Worm (Caenorhabditis elegans) whole organism, young adult: ENCODE measurements around the gene C44C10.12.

ENCODE experiments used
- B0019.2 ChIP-seq: fragments of 200-800 bp; sonication (Bioruptor generic); conservative IDR thresholded peaks from 2 replicates; pipeline ENCODE4 v1.3.6; 2022; ENCODE audit warnings: missing genetic modification reagents, missing genetic modification characterization, missing compliant biosample characterization
- B0035.1 ChIP-seq: sonication (generic microtip); optimal IDR thresholded peaks from 2 replicates; lab custom pipeline; 2016; ENCODE audit warnings: missing genetic modification characterization, mild to moderate bottlenecking, missing compliant biosample characterization, missing genotype, missing genetic modification reagents
- B0336.3 ChIP-seq: fragments of 200-800 bp; sonication (Bioruptor generic); IDR thresholded peaks from 2 replicates; pipeline ENCODE4 v1.3.6; 2022; ENCODE audit warnings: missing genetic modification characterization, missing compliant biosample characterization
- C17E4.6 ChIP-seq: fragments of 200-800 bp; sonication (Bioruptor generic); IDR thresholded peaks from 2 replicates; pipeline ENCODE4 v1.3.6; 2022; ENCODE audit warnings: missing genetic modification reagents, missing genetic modification characterization, missing compliant biosample characterization
- F22D6.2 ChIP-seq: sonication (generic microtip); optimal IDR thresholded peaks from 2 replicates; lab custom pipeline; 2016; ENCODE audit warnings: mild to moderate bottlenecking, missing genetic modification characterization, missing compliant biosample characterization
- F23B12.7 ChIP-seq: sonication (generic microtip); optimal IDR thresholded peaks from 2 replicates; lab custom pipeline; 2017; ENCODE audit warnings: missing genetic modification characterization, mild to moderate bottlenecking, missing compliant biosample characterization, antibody characterized with exemption, moderate library complexity; ENCODE audit not compliant: insufficient read depth
- F49E8.2 ChIP-seq: sonication (generic microtip); optimal IDR thresholded peaks from 3 replicates; lab custom pipeline; 2017; ENCODE audit warnings: missing genetic modification characterization, mild to moderate bottlenecking, missing compliant biosample characterization, antibody characterized with exemption, moderate library complexity; ENCODE audit not compliant: insufficient read depth
- K11D2.4 ChIP-seq: fragments of 200-800 bp; sonication (Bioruptor generic); IDR thresholded peaks from 2 replicates; pipeline ENCODE4 v1.3.6; 2022; ENCODE audit warnings: missing genetic modification reagents, missing genetic modification characterization, missing compliant biosample characterization
- K12H6.12 ChIP-seq: fragments of 200-800 bp; sonication (Bioruptor generic); optimal IDR thresholded peaks from 2 replicates; lab custom pipeline; 2018; ENCODE audit warnings: mild to moderate bottlenecking, missing genetic modification characterization, missing compliant biosample characterization
- T07F8.4 ChIP-seq: sonication (generic microtip); optimal IDR thresholded peaks from 2 replicates; lab custom pipeline; 2016; ENCODE audit warnings: mild to moderate bottlenecking, missing genetic modification characterization, moderate library complexity, missing compliant biosample characterization
- Y53G8AR.9 ChIP-seq: fragments of 200-800 bp; sonication (Bioruptor generic); conservative IDR thresholded peaks from 2 replicates; pipeline ENCODE4 v1.3.6; 2022; ENCODE audit warnings: missing genetic modification reagents, missing genetic modification characterization, missing compliant biosample characterization
- akir-1 ChIP-seq: fragments of 200-800 bp; sonication (Bioruptor generic); optimal IDR thresholded peaks from 2 replicates; lab custom pipeline; 2018; ENCODE audit warnings: mild to moderate bottlenecking, missing genetic modification characterization, moderate library complexity, missing compliant biosample characterization
- aptf-2 ChIP-seq: fragments of 200-800 bp; sonication (Bioruptor generic); conservative IDR thresholded peaks from 2 replicates; pipeline ENCODE4 v1.3.6; 2022; ENCODE audit warnings: missing genetic modification reagents, missing genetic modification characterization, missing compliant biosample characterization
- aptf-3 ChIP-seq: fragments of 200-800 bp; sonication (Bioruptor generic); IDR thresholded peaks from 2 replicates; pipeline ENCODE4 v1.3.6; 2022; ENCODE audit warnings: missing genetic modification characterization, missing compliant biosample characterization
- attf-5 ChIP-seq: fragments of 200-800 bp; sonication (Bioruptor generic); optimal IDR thresholded peaks from 2 replicates; lab custom pipeline; 2018; ENCODE audit warnings: mild to moderate bottlenecking, missing genetic modification characterization, missing compliant biosample characterization
- attf-6 ChIP-seq: fragments of 200-800 bp; sonication (Bioruptor generic); IDR thresholded peaks from 2 replicates; pipeline ENCODE4 v1.3.6; 2022; ENCODE audit warnings: missing genetic modification reagents, missing genetic modification characterization, missing compliant biosample characterization
- ccch-3 ChIP-seq: fragments of 200-800 bp; sonication (Bioruptor generic); optimal IDR thresholded peaks from 2 replicates; lab custom pipeline; 2018; ENCODE audit warnings: mild to moderate bottlenecking, missing genetic modification characterization, missing compliant biosample characterization
- ceh-27 ChIP-seq: fragments of 200-800 bp; sonication (Bioruptor generic); optimal IDR thresholded peaks from 2 replicates; lab custom pipeline; 2018; ENCODE audit warnings: mild to moderate bottlenecking, missing genetic modification characterization, moderate library complexity, missing compliant biosample characterization
- ceh-40 ChIP-seq: fragments of 200-800 bp; sonication (Bioruptor generic); IDR thresholded peaks from 2 replicates; pipeline ENCODE4 v1.3.6; 2022; ENCODE audit warnings: missing genetic modification characterization, missing compliant biosample characterization
- chd-7 ChIP-seq: sonication (generic microtip); optimal IDR thresholded peaks from 2 replicates; lab custom pipeline; 2016; ENCODE audit warnings: mild to moderate bottlenecking, missing genetic modification characterization, moderate library complexity, missing compliant biosample characterization
- dpl-1 ChIP-seq: fragments of 150-350 bp; optimal IDR thresholded peaks from 2 replicates; lab custom pipeline; 2014; ENCODE audit warnings: missing biosample characterization, missing genetic modification reagents, missing genetic modification characterization
- hlh-26 ChIP-seq: fragments of 200-800 bp; sonication (Bioruptor generic); conservative IDR thresholded peaks from 2 replicates; pipeline ENCODE4 v1.3.6; 2022; ENCODE audit warnings: missing genetic modification reagents, missing genetic modification characterization, missing compliant biosample characterization
- hmg-1.2 ChIP-seq: fragments of 200-800 bp; sonication (Bioruptor generic); IDR thresholded peaks from 2 replicates; pipeline ENCODE4 v1.3.6; 2022; ENCODE audit warnings: missing genetic modification reagents, missing genetic modification characterization, missing compliant biosample characterization
- hmg-20 ChIP-seq: fragments of 200-800 bp; sonication (Bioruptor generic); IDR thresholded peaks from 2 replicates; pipeline ENCODE4 v1.3.6; 2022; ENCODE audit warnings: missing genetic modification reagents, missing genetic modification characterization, missing compliant biosample characterization
- let-607 ChIP-seq, 2 experiments: fragments of 200-800 bp in 1 of 2; sonication (Bioruptor generic) in 1 of 2; sonication (generic microtip) in 1 of 2; optimal IDR thresholded peaks; 2 replicates each; lab custom pipeline; 2016 to 2018; ENCODE audit warnings: mild to moderate bottlenecking in 2 of 2, missing compliant biosample characterization in 2 of 2, missing genetic modification characterization in 2 of 2, moderate library complexity in 2 of 2, missing genotype in 1 of 2
- lin-35 ChIP-seq, 3 experiments: fragments of 150-350 bp in 2 of 3; sonication (generic microtip) in 1 of 3; optimal IDR thresholded peaks; 2 replicates each; lab custom pipeline; 2014 to 2018; ENCODE audit warnings: missing biosample characterization in 3 of 3, missing genetic modification characterization in 3 of 3, missing genetic modification reagents in 3 of 3
- madf-6 ChIP-seq: fragments of 200-800 bp; sonication (Bioruptor generic); IDR thresholded peaks from 2 replicates; pipeline ENCODE4 v1.3.6; 2022; ENCODE audit warnings: missing genetic modification reagents, missing genetic modification characterization, missing compliant biosample characterization
- mel-28 ChIP-seq: sonication (generic microtip); optimal IDR thresholded peaks from 2 replicates; lab custom pipeline; 2016; ENCODE audit warnings: borderline replicate concordance, mild to moderate bottlenecking, missing genetic modification characterization, missing compliant biosample characterization
- nfya-1 ChIP-seq: sonication (generic microtip); optimal IDR thresholded peaks from 2 replicates; lab custom pipeline; 2017; ENCODE audit warnings: antibody characterized with exemption, missing compliant biosample characterization, missing genetic modification characterization, borderline replicate concordance; ENCODE audit not compliant: insufficient read depth
- nhr-80 ChIP-seq: sonication (generic microtip); optimal IDR thresholded peaks from 2 replicates; lab custom pipeline; 2016; ENCODE audit warnings: missing genetic modification characterization, missing compliant biosample characterization
- pbrm-1 ChIP-seq: fragments of 200-800 bp; sonication (Bioruptor generic); IDR thresholded peaks from 2 replicates; pipeline ENCODE4 v1.3.6; 2022; ENCODE audit warnings: missing genetic modification reagents, missing genetic modification characterization, missing compliant biosample characterization
- sea-2 ChIP-seq: fragments of 200-800 bp; sonication (Bioruptor generic); IDR thresholded peaks from 2 replicates; pipeline ENCODE4 v1.3.6; 2022; ENCODE audit warnings: missing genetic modification characterization, missing compliant biosample characterization
- sptf-2 ChIP-seq: fragments of 200-800 bp; sonication (Bioruptor generic); optimal IDR thresholded peaks from 2 replicates; lab custom pipeline; 2018; ENCODE audit warnings: mild to moderate bottlenecking, missing genetic modification characterization, missing compliant biosample characterization
- zfh-2 ChIP-seq: fragments of 200-800 bp; sonication (Bioruptor generic); conservative IDR thresholded peaks from 2 replicates; pipeline ENCODE4 v1.3.6; 2022; ENCODE audit warnings: missing genetic modification reagents, missing genetic modification characterization, missing compliant biosample characterization
- ztf-22 ChIP-seq: fragments of 200-800 bp; sonication (Bioruptor generic); optimal IDR thresholded peaks from 2 replicates; lab custom pipeline; 2018; ENCODE audit warnings: mild to moderate bottlenecking, missing genetic modification characterization, moderate library complexity, missing compliant biosample characterization
- ztf-6 ChIP-seq: fragments of 200-800 bp; sonication (Bioruptor generic); IDR thresholded peaks from 2 replicates; pipeline ENCODE4 v1.3.6; 2022; ENCODE audit warnings: missing genetic modification reagents, missing genetic modification characterization, missing compliant biosample characterization

Gene C44C10.12

ce11 chrX:11696696-11697095 is at the start of gene C44C10.12:
C44C10.12 (plus strand) TSS chrX:11696996.
- TF ChIP-seq ceh-27 (GFP tag; lab: Kevin White, UChicago) (no peak), lin-35 (GFP tag; optimal IDR thresholded peaks at IDR 0.05; lab: Kevin White, UChicago) (no peak), hmg-1.2 (GFP tag; lab: Robert Waterston, UW) (no peak), dpl-1 (GFP tag; lab: Kevin White, UChicago) (no peak), sptf-2 (no peak), nfya-1 (tag; lab: Kevin White, UChicago) (no peak), ceh-40 (GFP tag; lab: Robert Waterston, UW) (no peak), nhr-80 (tag; lab: Kevin White, UChicago) (no peak), ztf-6 (GFP tag; lab: Robert Waterston, UW) (no peak), aptf-3 (GFP tag; lab: Robert Waterston, UW) (no peak), akir-1 (GFP tag; lab: Kevin White, UChicago) (no peak), K12H6.12 (tag; lab: Kevin White, UChicago) (no peak), pbrm-1 (GFP tag; lab: Robert Waterston, UW) (no peak), madf-6 (GFP tag; lab: Robert Waterston, UW) (no peak), F22D6.2 (tag; lab: Kevin White, UChicago) (no peak), zfh-2 (GFP tag; lab: Robert Waterston, UW) (no peak), F23B12.7 (tag; lab: Kevin White, UChicago) (no peak), C17E4.6 (GFP tag; lab: Robert Waterston, UW) (no peak), B0019.2 (GFP tag; lab: Robert Waterston, UW) (no peak), ztf-22 (GFP tag; lab: Kevin White, UChicago) (no peak)

DNA sequence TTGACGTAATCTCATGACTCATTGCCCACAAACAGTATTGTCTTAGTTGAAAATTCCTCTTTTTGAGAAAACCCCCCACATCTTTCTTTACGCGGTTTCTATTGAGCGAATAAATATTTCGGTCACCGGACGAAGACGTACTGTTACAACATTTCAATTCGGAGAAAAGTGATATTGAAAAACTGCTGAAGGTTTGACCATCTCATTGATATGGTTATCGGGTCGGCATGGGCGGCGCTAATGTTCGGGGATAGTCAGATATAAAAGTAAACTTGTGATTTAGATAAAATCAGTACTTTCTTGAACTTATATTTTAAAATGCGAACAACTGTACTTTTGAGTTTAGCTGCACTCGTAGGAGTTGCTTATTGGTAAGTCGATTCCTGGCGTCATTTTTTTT is 49.6 kb upstream of the C44C10.12 start, which contains the start of gene T04F8.8:
T04F8.8 (plus strand) TSS at position 301 of the 400 bp plus-strand sequence.
- no peak for TF ChIP-seq ccch-3
- TF ChIP-seq nhr-80 (tag; lab: Kevin White, UChicago), result no peak
- TF ChIP-seq let-607 (tag; optimal IDR thresholded peaks at IDR 0.05; lab: Kevin White, UChicago), result no peak
- TF ChIP-seq hmg-20 (GFP tag; lab: Robert Waterston, UW), result no peak
- TF ChIP-seq akir-1 (GFP tag; lab: Kevin White, UChicago), result no peak
- TF ChIP-seq ztf-6 (GFP tag; lab: Robert Waterston, UW), result no peak
- no peak for TF ChIP-seq F49E8.2 (tag; lab: Kevin White, UChicago)
- no peak for TF ChIP-seq mel-28 (tag; lab: Kevin White, UChicago)
- no peak for TF ChIP-seq attf-5
- TF ChIP-seq K11D2.4 (GFP tag; lab: Robert Waterston, UW), result no peak

ce11 chrX:11650751-11651150 is 46.0 kb upstream of the C44C10.12 start, which contains the start of gene cutl-11:
cutl-11 (minus strand) TSS chrX:11650851.
- TF ChIP-seq lin-35 (GFP tag; optimal IDR thresholded peaks at IDR 0.05; lab: Kevin White, UChicago), result no peak
- no peak for TF ChIP-seq sea-2
- no peak for TF ChIP-seq T07F8.4
- no peak for TF ChIP-seq hlh-26 (GFP tag; lab: Robert Waterston, UW)
- TF ChIP-seq B0035.1, result no peak
- TF ChIP-seq attf-6 (GFP tag; lab: Robert Waterston, UW), result no peak
- TF ChIP-seq B0336.3 (GFP tag; lab: Robert Waterston, UW), result no peak
- no peak for TF ChIP-seq chd-7 (tag; lab: Kevin White, UChicago)
- TF ChIP-seq ceh-40 (GFP tag; lab: Robert Waterston, UW), result no peak
- TF ChIP-seq aptf-2 (GFP tag; lab: Robert Waterston, UW), result no peak
- no peak for TF ChIP-seq Y53G8AR.9
